Fruit fly (Drosophila melanogaster): Measurements from ENCODE around the gene Edem2.
A peak's percentile ranks its signal among the peaks of the same experiment; 100 is the strongest.

Gene Edem2

dm6 chr2L:13164994-13165801, 26.8 kb upstream of the Edem2 start, which contains the start of gene Sirt1 (continued):
- TF ChIP-seq kah (GFP tag; optimal IDR thresholded peaks at IDR 0.05), result peak; percentile 49
- TF ChIP-seq ab (GFP tag; optimal IDR thresholded peaks at IDR 0.05), result no peak
- no peak; the same call in 1 of the 2 replicates for TF ChIP-seq toy (GFP tag; IDR thresholded peaks at IDR 0.05)
- no peak for TF ChIP-seq oc (tag; optimal IDR thresholded peaks at IDR 0.05)
- no peak for TF ChIP-seq da (GFP tag; optimal IDR thresholded peaks at IDR 0.05)
- peak; percentile 87 for TF ChIP-seq phol (tag; optimal IDR thresholded peaks at IDR 0.05)
- TF ChIP-seq gsb (GFP tag; IDR thresholded peaks at IDR 0.05), result peak; percentile 52; the same call in 1 of the 2 replicates
- TF ChIP-seq CG10959 (GFP tag; IDR thresholded peaks at IDR 0.05), result peak; percentile 55
- no peak for TF ChIP-seq CG13287 (GFP tag; IDR thresholded peaks at IDR 0.05; ENCODE audit: partially characterized antibody)
- peak; percentile 83 for TF ChIP-seq CG8290 (GFP tag; optimal IDR thresholded peaks at IDR 0.05)
- TF ChIP-seq CG8290 (tag; optimal IDR thresholded peaks at IDR 0.05), result peak; percentile 2 to 7
- TF ChIP-seq CG12104 (GFP tag; optimal IDR thresholded peaks at IDR 0.05), result peak; percentile 88
- TF ChIP-seq mld (GFP tag; IDR thresholded peaks at IDR 0.05; ENCODE audit: partially characterized antibody), result no peak
- TF ChIP-seq shn (GFP tag; optimal IDR thresholded peaks at IDR 0.05), result no peak
- peak; percentile 73 for TF ChIP-seq Elba2 (GFP tag; optimal IDR thresholded peaks at IDR 0.05)
- TF ChIP-seq pb (GFP tag; optimal IDR thresholded peaks at IDR 0.05), result no peak
- peak; percentile 65 for TF ChIP-seq CG1529 (GFP tag; optimal IDR thresholded peaks at IDR 0.05)
- TF ChIP-seq CG18599 (GFP tag; optimal IDR thresholded peaks at IDR 0.05), result peak; percentile 77
- peak in 1 of 3 experiments; percentile 86 for TF ChIP-seq Stat92E (GFP tag; optimal IDR thresholded peaks at IDR 0.05)
- no peak for TF ChIP-seq usp (GFP tag; optimal IDR thresholded peaks at IDR 0.05)
- TF ChIP-seq CG9817 (tag; optimal IDR thresholded peaks at IDR 0.05), result peak; percentile 84
- TF ChIP-seq chif (GFP tag; optimal IDR thresholded peaks at IDR 0.05), result peak; percentile 23 to 70
- TF ChIP-seq PHDP (tag; optimal IDR thresholded peaks at IDR 0.05), result peak; percentile 84
- TF ChIP-seq Rx (GFP tag; IDR thresholded peaks at IDR 0.05), result peak; percentile 24; the same call in 1 of the 2 replicates
- TF ChIP-seq nerfin-1 (tag; optimal IDR thresholded peaks at IDR 0.05), result peak; percentile 80
- TF ChIP-seq eve (GFP tag; optimal IDR thresholded peaks at IDR 0.05), result no peak
- TF ChIP-seq CG13296 (GFP tag; optimal IDR thresholded peaks at IDR 0.05), result peak; percentile 80
- TF ChIP-seq HHEX (GFP tag; optimal IDR thresholded peaks at IDR 0.05), result peak; percentile 82
- no peak for TF ChIP-seq Dip2 (GFP tag; IDR thresholded peaks at IDR 0.05)
- TF ChIP-seq CG32772 (GFP tag; IDR thresholded peaks at IDR 0.05), result peak; percentile 75; the same call in 1 of the 2 replicates
- TF ChIP-seq CG17328 (GFP tag; IDR thresholded peaks at IDR 0.05), result peak; percentile 42; the same call in 1 of the 2 replicates
- TF ChIP-seq dimm (GFP tag; IDR thresholded peaks at IDR 0.05), result no peak
- peak; percentile 86 for TF ChIP-seq Hmr (GFP tag; optimal IDR thresholded peaks at IDR 0.05)
- TF ChIP-seq Gug (GFP tag; IDR thresholded peaks at IDR 0.05), result peak; percentile 77; the same call in 3 of the 4 replicates
- TF ChIP-seq CG6791 (GFP tag; IDR thresholded peaks at IDR 0.05; ENCODE audit: partially characterized antibody), result 0 out of 3 replicates have a peak, but pooled peaks have one; percentile 26
- peak; percentile 70 for TF ChIP-seq ap (GFP tag; IDR thresholded peaks at IDR 0.05)
- TF ChIP-seq sima (GFP tag; optimal IDR thresholded peaks at IDR 0.05), result no peak
- TF ChIP-seq ac (GFP tag; optimal IDR thresholded peaks at IDR 0.05), result no peak
- no peak for TF ChIP-seq sna (GFP tag; IDR thresholded peaks at IDR 0.05; ENCODE audit: partially characterized antibody)
- TF ChIP-seq Ptx1 (GFP tag; IDR thresholded peaks at IDR 0.05), result peak; percentile 89
- peak; percentile 64 for TF ChIP-seq CG2875 (GFP tag; optimal IDR thresholded peaks at IDR 0.05)
- TF ChIP-seq Oaz (GFP tag; IDR thresholded peaks at IDR 0.05), result peak; percentile 59
- TF ChIP-seq Lhr (GFP tag; optimal IDR thresholded peaks at IDR 0.05), result peak; percentile 56
- TF ChIP-seq YL-1 (GFP tag; optimal IDR thresholded peaks at IDR 0.05), result peak; percentile 100
- peak; percentile 25 for TF ChIP-seq BEAF-32 (GFP tag; optimal IDR thresholded peaks at IDR 0.05)
- TF ChIP-seq Sox102F (GFP tag; optimal IDR thresholded peaks at IDR 0.05), result peak; percentile 82
- TF ChIP-seq CG8281 (tag; optimal IDR thresholded peaks at IDR 0.05), result peak; percentile 85
- TF ChIP-seq HLH3B (GFP tag; IDR thresholded peaks at IDR 0.05), result peak; percentile 63; the same call in 1 of the 2 replicates
